Fruit fly (Drosophila melanogaster) whole organism, embryonic: ENCODE results near the gene eEF1delta.
A peak's percentile ranks its signal among the peaks of the same experiment; 100 is the strongest.

Experiments
- Ada2b ChIP-seq: fragments of 200-800 bp; sonication (Bioruptor generic); IDR thresholded peaks from 2 replicates; pipeline ENCODE4 v1.3.6; 2022; ENCODE audit warnings: missing biosample characterization, missing genetic modification characterization
- Adf1 ChIP-seq: fragments of 200-800 bp; sonication (Bioruptor generic); IDR thresholded peaks from 2 replicates; pipeline ENCODE4 v1.3.6; 2022; ENCODE audit warnings: missing biosample characterization, missing genetic modification characterization
- CG1024 ChIP-seq: fragments of 200-800 bp; sonication (Bioruptor generic); IDR thresholded peaks from 2 replicates; pipeline ENCODE4 v1.3.6; 2022; ENCODE audit warnings: missing biosample characterization, missing genetic modification characterization
- CG14050 ChIP-seq: fragments of 200-800 bp; sonication (Bioruptor generic); IDR thresholded peaks from 3 replicates; pipeline ENCODE4 v1.3.6; 2022; ENCODE audit warnings: missing biosample characterization, missing genetic modification characterization
- CG14441 ChIP-seq: fragments of 200-800 bp; sonication (Bioruptor generic); IDR thresholded peaks from 2 replicates; pipeline ENCODE4 v1.3.6; 2022; ENCODE audit warnings: missing biosample characterization, missing genetic modification characterization
- CG15696 ChIP-seq: fragments of 200-800 bp; sonication (Bioruptor generic); optimal IDR thresholded peaks from 2 replicates; lab custom pipeline; 2019; ENCODE audit warnings: missing biosample characterization, mild to moderate bottlenecking, missing genetic modification characterization, moderate library complexity
- CG1602 ChIP-seq: fragments of 200-800 bp; sonication (Bioruptor generic); optimal IDR thresholded peaks from 3 replicates; lab custom pipeline; 2016; ENCODE audit warnings: missing biosample characterization, missing genetic modification characterization
- CG1832 ChIP-seq: fragments of 200-800 bp; sonication (Bioruptor generic); optimal IDR thresholded peaks from 2 replicates; lab custom pipeline; 2017; ENCODE audit warnings: missing biosample characterization, mild to moderate bottlenecking, missing genetic modification characterization, inconsistent platforms
- CG18476 ChIP-seq: fragments of 200-800 bp; sonication (Bioruptor generic); optimal IDR thresholded peaks from 2 replicates; lab custom pipeline; 2016; ENCODE audit warnings: missing biosample characterization, mild to moderate bottlenecking, missing genetic modification characterization
- CG2875 ChIP-seq: fragments of 200-800 bp; sonication (Bioruptor generic); optimal IDR thresholded peaks from 2 replicates; lab custom pipeline; 2017; ENCODE audit warnings: missing biosample characterization, mild to moderate bottlenecking, missing genetic modification characterization, missing genetic modification reagents
- CG31365 ChIP-seq: fragments of 200-800 bp; sonication (Bioruptor generic); optimal IDR thresholded peaks from 2 replicates; lab custom pipeline; 2018; ENCODE audit warnings: missing biosample characterization, mild to moderate bottlenecking, missing genetic modification characterization
- CG32772 ChIP-seq: fragments of 200-800 bp; sonication (Bioruptor generic); IDR thresholded peaks from 2 replicates; pipeline ENCODE4 v1.3.6; 2022; ENCODE audit warnings: missing biosample characterization, missing genetic modification characterization
- CG3407 ChIP-seq: fragments of 200-800 bp; sonication (Bioruptor generic); optimal IDR thresholded peaks from 2 replicates; lab custom pipeline; 2018; ENCODE audit warnings: missing biosample characterization, mild to moderate bottlenecking, missing genetic modification characterization
- CG3726 ChIP-seq: fragments of 200-800 bp; sonication (Bioruptor generic); IDR thresholded peaks from 3 replicates; pipeline ENCODE4, ENCODE4 v1.3.6; 2022; ENCODE audit warnings: missing biosample characterization, missing genetic modification characterization
- CG3995 ChIP-seq: fragments of 200-800 bp; sonication (Bioruptor generic); optimal IDR thresholded peaks from 3 replicates; lab custom pipeline; 2016; ENCODE audit warnings: missing biosample characterization, missing genetic modification characterization
- CG4404 ChIP-seq: fragments of 200-800 bp; sonication (Bioruptor generic); IDR thresholded peaks from 2 replicates; pipeline ENCODE4 v1.3.6; 2022; ENCODE audit warnings: missing biosample characterization, missing genetic modification characterization
- CG5953 ChIP-seq: fragments of 200-800 bp; sonication (Bioruptor generic); IDR thresholded peaks from 2 replicates; pipeline ENCODE4 v1.3.6; 2022; ENCODE audit warnings: missing biosample characterization, missing genetic modification characterization
- CG8478 ChIP-seq: fragments of >200 bp; optimal IDR thresholded peaks from 2 replicates; lab custom pipeline; 2018
- Dip2 ChIP-seq: fragments of 200-800 bp; sonication (Bioruptor generic); IDR thresholded peaks from 2 replicates; pipeline ENCODE4 v1.3.6; 2022; ENCODE audit warnings: missing biosample characterization, missing genetic modification characterization
- Dp ChIP-seq: fragments of 200-800 bp; sonication (Bioruptor generic); optimal IDR thresholded peaks from 2 replicates; lab custom pipeline; 2018; ENCODE audit warnings: missing biosample characterization, mild to moderate bottlenecking, missing genetic modification characterization, moderate library complexity
- E2f2 ChIP-seq: fragments of 200-800 bp; sonication (Bioruptor generic); IDR thresholded peaks from 2 replicates; pipeline ENCODE4 v1.3.6; 2022; ENCODE audit warnings: missing biosample characterization, missing genetic modification characterization
- Elba2 ChIP-seq: fragments of 200-800 bp; sonication (Bioruptor generic); optimal IDR thresholded peaks from 3 replicates; lab custom pipeline; 2016; ENCODE audit warnings: missing biosample characterization, missing genetic modification characterization
- Hand ChIP-seq: fragments of 200-800 bp; sonication (Bioruptor generic); optimal IDR thresholded peaks from 2 replicates; lab custom pipeline; 2017; ENCODE audit warnings: mild to moderate bottlenecking, missing biosample characterization, missing genetic modification reagents, missing genetic modification characterization
- Hr3 ChIP-seq: fragments of 200-800 bp; sonication (Bioruptor generic); optimal IDR thresholded peaks from 3 replicates; lab custom pipeline; 2016; ENCODE audit warnings: missing biosample characterization, missing genetic modification characterization
- Kr ChIP-seq: fragments of 200-800 bp; sonication (Bioruptor generic); optimal IDR thresholded peaks from 2 replicates; lab custom pipeline; 2017; ENCODE audit warnings: missing biosample characterization, mild to moderate bottlenecking, missing genetic modification characterization
- Lpt ChIP-seq: fragments of >200 bp; optimal IDR thresholded peaks from 2 replicates; lab custom pipeline; 2018; ENCODE audit warnings: missing biosample characterization, missing genetic modification characterization
- NFAT ChIP-seq: fragments of 200-800 bp; sonication (Bioruptor generic); IDR thresholded peaks from 2 replicates; pipeline ENCODE4 v1.3.6; 2022; ENCODE audit warnings: missing biosample characterization, missing genetic modification characterization
- Nf-YC ChIP-seq: fragments of 200-800 bp; optimal IDR thresholded peaks from 3 replicates; lab custom pipeline; 2019; ENCODE audit warnings: missing biosample characterization, mild to moderate bottlenecking, missing genetic modification characterization, moderate library complexity
- Oli ChIP-seq: fragments of 200-800 bp; sonication (Bioruptor generic); optimal IDR thresholded peaks from 2 replicates; lab custom pipeline; 2018; ENCODE audit warnings: missing biosample characterization, mild to moderate bottlenecking, missing genetic modification characterization, moderate library complexity
- Sin3A ChIP-seq: fragments of >200 bp; optimal IDR thresholded peaks from 2 replicates; lab custom pipeline; 2018
- Xbp1 ChIP-seq: fragments of 200-800 bp; sonication (Bioruptor generic); optimal IDR thresholded peaks from 3 replicates; lab custom pipeline; 2016; ENCODE audit warnings: missing biosample characterization, mild to moderate bottlenecking, missing genetic modification characterization
- Xrp1 ChIP-seq: fragments of 200-800 bp; sonication (Bioruptor generic); IDR thresholded peaks from 2 replicates; pipeline ENCODE4 v1.3.6; 2022; ENCODE audit warnings: missing biosample characterization, missing genetic modification characterization
- aop ChIP-seq: fragments of 200-800 bp; sonication (Bioruptor generic); IDR thresholded peaks from 2 replicates; pipeline ENCODE4 v1.3.6; 2022; ENCODE audit warnings: missing biosample characterization, missing genetic modification characterization
- da ChIP-seq: fragments of 200-800 bp; sonication (Bioruptor generic); optimal IDR thresholded peaks from 2 replicates; lab custom pipeline; 2016; ENCODE audit warnings: missing biosample characterization, missing genetic modification characterization
- dysf ChIP-seq: fragments of 200-800 bp; sonication (Bioruptor generic); IDR thresholded peaks from 3 replicates; pipeline ENCODE4 v1.3.6; 2022; ENCODE audit warnings: missing biosample characterization, missing genetic modification characterization
- fd64A ChIP-seq: fragments of 200-800 bp; sonication (Bioruptor generic); optimal IDR thresholded peaks from 3 replicates; lab custom pipeline; 2018; ENCODE audit warnings: missing biosample characterization, mild to moderate bottlenecking, missing genetic modification characterization
- ftz-f1 ChIP-seq: fragments of 200-800 bp; sonication (Bioruptor generic); optimal IDR thresholded peaks from 2 replicates; lab custom pipeline; 2016; ENCODE audit warnings: missing biosample characterization, missing genetic modification characterization
- grau ChIP-seq: fragments of 200-800 bp; optimal IDR thresholded peaks from 3 replicates; lab custom pipeline; 2019; ENCODE audit warnings: missing biosample characterization, mild to moderate bottlenecking, missing genetic modification characterization, moderate library complexity
- her ChIP-seq: fragments of 200-800 bp; sonication (Bioruptor generic); optimal IDR thresholded peaks from 2 replicates; lab custom pipeline; 2016; ENCODE audit warnings: missing biosample characterization, missing genetic modification characterization
- ind ChIP-seq: fragments of 200-800 bp; sonication (Bioruptor generic); optimal IDR thresholded peaks from 3 replicates; lab custom pipeline; 2016; ENCODE audit warnings: missing biosample characterization, missing genetic modification characterization
- inv ChIP-seq: fragments of 200-800 bp; sonication (Bioruptor generic); IDR thresholded peaks from 2 replicates; pipeline ENCODE4 v1.3.6; 2022; ENCODE audit warnings: missing biosample characterization, missing genetic modification characterization; ENCODE audit not compliant: partially characterized antibody
- lilli ChIP-seq: fragments of 200-800 bp; sonication (Bioruptor generic); optimal IDR thresholded peaks from 3 replicates; lab custom pipeline; 2016; ENCODE audit warnings: missing biosample characterization, missing genetic modification characterization
- pb ChIP-seq: fragments of 200-800 bp; sonication (Bioruptor generic); optimal IDR thresholded peaks from 3 replicates; lab custom pipeline; 2016; ENCODE audit warnings: missing biosample characterization, missing genetic modification characterization
- phol ChIP-seq: fragments of 200-800 bp; sonication (Bioruptor generic); optimal IDR thresholded peaks from 3 replicates; lab custom pipeline; 2018; ENCODE audit warnings: missing biosample characterization, mild to moderate bottlenecking, missing genetic modification characterization, moderate library complexity
- sc ChIP-seq, 3 experiments: fragments of >200 bp in 2 of 3; fragments of 200-800 bp in 1 of 3; sonication (Bioruptor generic) in 1 of 3; optimal IDR thresholded peaks; 2 replicates in 2 of 3; 3 replicates in 1 of 3; lab custom pipeline; 2017; ENCODE audit warnings: mild to moderate bottlenecking in 1 of 3, missing biosample characterization in 1 of 3, missing genetic modification characterization in 1 of 3, missing genetic modification reagents in 1 of 3
- sim ChIP-seq: fragments of 200-800 bp; sonication (Bioruptor generic); IDR thresholded peaks from 2 replicates; pipeline ENCODE4 v1.3.6; 2022; ENCODE audit warnings: missing biosample characterization, missing genetic modification characterization
- slp2 ChIP-seq: fragments of 200-800 bp; sonication (Bioruptor generic); optimal IDR thresholded peaks from 2 replicates; lab custom pipeline; 2016; ENCODE audit warnings: missing biosample characterization, missing genetic modification characterization
- so ChIP-seq: fragments of 200-800 bp; sonication (Bioruptor generic); IDR thresholded peaks from 3 replicates; pipeline ENCODE4 v1.3.6; 2022; ENCODE audit warnings: missing biosample characterization, missing genetic modification characterization
- unc-4 ChIP-seq: fragments of 200-800 bp; sonication (Bioruptor generic); IDR thresholded peaks from 2 replicates; pipeline ENCODE4 v1.3.6; 2022; ENCODE audit warnings: missing biosample characterization, missing genetic modification characterization; ENCODE audit not compliant: partially characterized antibody
- vnd ChIP-seq: fragments of 200-800 bp; sonication (Bioruptor generic); IDR thresholded peaks from 3 replicates; pipeline ENCODE4 v1.3.6; 2022; ENCODE audit warnings: missing biosample characterization, missing genetic modification characterization; ENCODE audit not compliant: partially characterized antibody
- wek ChIP-seq: fragments of 200-800 bp; sonication (Bioruptor generic); optimal IDR thresholded peaks from 3 replicates; lab custom pipeline; 2018; ENCODE audit warnings: missing biosample characterization, mild to moderate bottlenecking, missing genetic modification characterization, moderate library complexity

Gene eEF1delta

DNA sequence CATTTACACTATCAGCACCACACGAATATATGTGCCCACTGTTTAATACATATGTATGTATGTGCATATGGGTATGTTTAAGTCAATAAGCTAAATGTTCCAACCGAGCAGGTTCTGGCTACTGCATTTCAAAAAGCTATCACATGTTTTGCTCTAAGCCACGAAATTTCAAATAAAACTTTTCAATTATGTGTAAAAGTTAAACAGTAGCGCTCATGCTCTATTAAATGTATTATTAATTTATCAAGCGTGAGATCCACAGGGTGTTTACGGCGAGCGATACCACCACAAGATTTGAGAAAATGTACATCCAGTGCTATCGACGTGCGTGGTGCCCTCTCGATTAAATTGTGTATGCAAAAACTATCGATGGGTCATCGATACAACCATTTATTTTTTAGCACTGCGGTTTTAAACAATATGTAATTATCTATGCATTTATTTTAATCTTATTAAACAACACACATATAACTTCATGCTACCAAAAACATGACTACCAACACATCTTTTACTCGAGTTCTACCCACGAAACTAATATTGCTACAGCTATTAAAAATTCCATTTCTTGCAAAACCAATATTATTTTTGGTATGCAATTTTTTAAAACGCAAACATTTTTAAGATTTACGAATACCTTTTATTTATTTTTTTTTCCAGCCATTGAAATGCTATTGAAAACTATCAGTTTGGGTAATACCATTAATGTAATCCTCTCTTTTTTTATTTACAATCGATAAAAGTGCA is 28.6 kb downstream of the eEF1delta start, which contains the start of gene Pten (continued):
- TF ChIP-seq Hr3 (GFP tag; lab: Kevin White, UChicago) (peak; percentile 58), Xrp1 (GFP tag; lab: Robert Waterston, UW) (peak; percentile 73), phol (peak; percentile 85), Adf1 (GFP tag; lab: Robert Waterston, UW) (no peak), dysf (GFP tag; lab: Robert Waterston, UW) (no peak; the same call in 2 of the 3 replicates), CG14441 (GFP tag; lab: Robert Waterston, UW) (no peak), da (GFP tag; lab: Kevin White, UChicago) (no peak), CG1024 (GFP tag; lab: Robert Waterston, UW) (peak; percentile 90), ftz-f1 (GFP tag; lab: Kevin White, UChicago) (no peak), CG14050 (GFP tag; lab: Robert Waterston, UW) (peak; percentile 43; the same call in 2 of the 3 replicates), Sin3A (lab: Kevin White, UChicago) (no peak), NFAT (GFP tag; lab: Robert Waterston, UW) (no peak), sc (optimal IDR thresholded peaks at IDR 0.05; lab: Kevin White, UChicago) (no peak), sc (GFP tag; optimal IDR thresholded peaks at IDR 0.05; lab: Kevin White, UChicago) (peak; percentile 9), Elba2 (GFP tag; lab: Kevin White, UChicago) (peak; percentile 12), Oli (tag; lab: Kevin White, UChicago) (no peak), vnd (GFP tag; lab: Robert Waterston, UW) (peak; percentile 85), wek (GFP tag; lab: Kevin White, UChicago) (peak; percentile 68), ind (GFP tag; lab: Kevin White, UChicago) (peak; percentile 71), Ada2b (GFP tag; lab: Robert Waterston, UW) (peak; percentile 57), pb (GFP tag; lab: Kevin White, UChicago) (peak; percentile 31), CG32772 (no peak), CG31365 (tag; lab: Kevin White, UChicago) (no peak), Dip2 (GFP tag; lab: Robert Waterston, UW) (no peak), CG5953 (GFP tag; lab: Robert Waterston, UW) (no peak), grau (tag; lab: Kevin White, UChicago) (peak; percentile 63), Nf-YC (tag; lab: Kevin White, UChicago) (peak; percentile 54), Kr (no peak), CG4404 (no peak), CG3995 (peak; percentile 5), lilli (GFP tag; lab: Kevin White, UChicago) (peak; percentile 69), inv (peak; percentile 83), Lpt (GFP tag; lab: Kevin White, UChicago) (no peak), sim (GFP tag; lab: Robert Waterston, UW) (no peak), Xbp1 (GFP tag; lab: Kevin White, UChicago) (peak; percentile 56), CG18476 (GFP tag; lab: Kevin White, UChicago) (peak; percentile 68), fd64A (GFP tag; lab: Kevin White, UChicago) (no peak), Hand (no peak), aop (no peak), so (GFP tag; lab: Robert Waterston, UW) (no peak), E2f2 (GFP tag; lab: Robert Waterston, UW) (peak; percentile 60), CG3407 (GFP tag; lab: Kevin White, UChicago) (no peak), slp2 (GFP tag; lab: Kevin White, UChicago) (peak; percentile 66), Dp (GFP tag; lab: Kevin White, UChicago) (peak; percentile 28), unc-4 (GFP tag; lab: Robert Waterston, UW) (peak; percentile 75), CG8478 (lab: Kevin White, UChicago) (no peak), CG15696 (tag; lab: Kevin White, UChicago) (peak; percentile 63), CG1832 (GFP tag; lab: Kevin White, UChicago) (no peak), CG1602 (GFP tag; lab: Kevin White, UChicago) (peak; percentile 64), CG3726 (GFP tag; lab: Robert Waterston, UW) (no peak), CG2875 (GFP tag; lab: Kevin White, UChicago) (no peak), her (GFP tag; lab: Kevin White, UChicago) (no peak)
